Worm (Caenorhabditis elegans) whole organism, L4/young adult: ENCODE data around the gene srd-47.

Experiments
- W03F9.2 ChIP-seq: fragments of 150-350 bp; optimal IDR thresholded peaks from 2 replicates; lab custom pipeline; 2014; ENCODE audit warnings: missing biosample characterization, missing genetic modification characterization
- dao-5 ChIP-seq: sonication (generic microtip); optimal IDR thresholded peaks from 2 replicates; lab custom pipeline; 2016; ENCODE audit warnings: missing genotype, missing genetic modification characterization, moderate library complexity, missing compliant biosample characterization
- him-1 ChIP-seq: sonication (generic microtip); optimal IDR thresholded peaks from 2 replicates; lab custom pipeline; 2016; ENCODE audit warnings: missing genotype, missing genetic modification reagents, missing genetic modification characterization, missing compliant biosample characterization

ce11 chrX:12335808-12336207 lies 2.4 kb downstream of the srd-47 start, which contains the start of gene srd-48:
- TF ChIP-seq him-1 (no peak), dao-5 (no peak), W03F9.2 (no peak)
